Fruit fly (Drosophila melanogaster): ENCODE results near the gene CG11327.

Gene CG11327

DNA sequence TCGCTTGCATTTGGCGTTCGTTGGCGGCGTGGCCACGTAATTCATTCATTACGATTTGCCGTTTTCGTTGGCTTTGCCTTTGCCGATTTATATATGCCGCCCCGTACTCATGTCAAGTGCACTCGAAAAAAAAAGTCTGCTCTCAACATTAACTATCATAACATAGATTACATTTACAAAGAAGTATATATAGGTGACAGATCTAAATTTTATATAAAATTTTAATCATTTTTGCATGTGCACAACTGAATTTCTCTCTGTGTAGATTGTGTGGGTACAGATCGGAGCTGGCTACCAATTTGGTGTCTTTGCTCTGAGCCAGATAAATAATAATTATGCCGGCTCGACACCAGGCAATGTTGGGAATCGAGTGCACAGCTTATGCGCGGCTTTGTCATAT lies 11.9 kb upstream of the CG11327 start (continued):
- TF ChIP-seq CG8944 (GFP tag; optimal IDR thresholded peaks at IDR 0.05) (no peak), CG2129 (GFP tag; IDR thresholded peaks at IDR 0.05; ENCODE audit: partially characterized antibody) (no peak), rib (GFP tag; IDR thresholded peaks at IDR 0.05) (no peak), CG32772 (GFP tag; IDR thresholded peaks at IDR 0.05) (peak; percentile 27; the same call in 1 of the 2 replicates), ab (GFP tag; optimal IDR thresholded peaks at IDR 0.05) (no peak), CG9817 (tag; optimal IDR thresholded peaks at IDR 0.05) (peak; percentile 16), E2f2 (GFP tag; IDR thresholded peaks at IDR 0.05) (peak; percentile 29; the same call in 1 of the 2 replicates), salm (tag; optimal IDR thresholded peaks at IDR 0.05) (no peak), nerfin-2 (GFP tag; IDR thresholded peaks at IDR 0.05; ENCODE audit: partially characterized antibody) (no peak), zen (tag; optimal IDR thresholded peaks at IDR 0.05) (peak; percentile 68), CG2120 (GFP tag; optimal IDR thresholded peaks at IDR 0.05) (peak; percentile 47), hbn (GFP tag; IDR thresholded peaks at IDR 0.05; ENCODE audit: partially characterized antibody) (no peak), CG12942 (GFP tag; optimal IDR thresholded peaks at IDR 0.05) (peak; percentile 2), CG9727 (GFP tag; optimal IDR thresholded peaks at IDR 0.05) (peak; percentile 62), CG17361 (GFP tag; IDR thresholded peaks at IDR 0.05) (peak; percentile 39; the same call in 1 of the 3 replicates), mirr (GFP tag; optimal IDR thresholded peaks at IDR 0.05) (no peak), D (optimal IDR thresholded peaks at IDR 0.05) (no peak), D (GFP tag; optimal IDR thresholded peaks at IDR 0.05) (peak; percentile 30), Oaz (GFP tag; IDR thresholded peaks at IDR 0.05) (0 out of 2 replicates have a peak, but pooled peaks have one; percentile 32), pfk (GFP tag; optimal IDR thresholded peaks at IDR 0.05) (no peak), Oli (tag; optimal IDR thresholded peaks at IDR 0.05) (peak; percentile 53), Opbp (GFP tag; IDR thresholded peaks at IDR 0.05; ENCODE audit: partially characterized antibody) (no peak), CG17359 (tag; optimal IDR thresholded peaks at IDR 0.05) (peak; percentile 31), CG33557 (GFP tag; optimal IDR thresholded peaks at IDR 0.05) (no peak), ro (GFP tag; IDR thresholded peaks at IDR 0.05) (no peak), CHES-1-like (GFP tag; optimal IDR thresholded peaks at IDR 0.05) (no peak), gcm (GFP tag; optimal IDR thresholded peaks at IDR 0.05) (no peak), CG1603 (tag; optimal IDR thresholded peaks at IDR 0.05) (peak; percentile 70), tin (GFP tag; optimal IDR thresholded peaks at IDR 0.05) (peak; percentile 19), hb (GFP tag; IDR thresholded peaks at IDR 0.05; ENCODE audit: partially characterized antibody) (no peak), Trl (optimal IDR thresholded peaks at IDR 0.05) (no peak), Trl (GFP tag; optimal IDR thresholded peaks at IDR 0.05) (no peak), CG15601 (tag; optimal IDR thresholded peaks at IDR 0.05) (no peak), Ravus (GFP tag; IDR thresholded peaks at IDR 0.05) (no peak), Optix (GFP tag; IDR thresholded peaks at IDR 0.05) (no peak), CG8388 (GFP tag; optimal IDR thresholded peaks at IDR 0.05) (peak; percentile 29), tgo (GFP tag; IDR thresholded peaks at IDR 0.05) (peak; percentile 58), CG43689 (GFP tag; IDR thresholded peaks at IDR 0.05) (no peak), Lhr (GFP tag; optimal IDR thresholded peaks at IDR 0.05) (no peak), psq (GFP tag; optimal IDR thresholded peaks at IDR 0.05) (no peak), CG15073 (GFP tag; optimal IDR thresholded peaks at IDR 0.05) (no peak), CG12155 (GFP tag; optimal IDR thresholded peaks at IDR 0.05) (no peak), hth (optimal IDR thresholded peaks at IDR 0.05) (no peak), ssp (GFP tag; IDR thresholded peaks at IDR 0.05) (peak; percentile 32; the same call in 1 of the 2 replicates), CG32767 (GFP tag; IDR thresholded peaks at IDR 0.05) (peak; percentile 58), Pdp1 (GFP tag; optimal IDR thresholded peaks at IDR 0.05) (peak; percentile 13 to 39), cg (GFP tag; optimal IDR thresholded peaks at IDR 0.05) (no peak), Awh (GFP tag; IDR thresholded peaks at IDR 0.05) (no peak), CG11247 (GFP tag; IDR thresholded peaks at IDR 0.05) (0 out of 2 replicates have a peak, but pooled peaks have one; percentile 34), CG3838 (GFP tag; optimal IDR thresholded peaks at IDR 0.05) (no peak), Tbp (GFP tag; optimal IDR thresholded peaks at IDR 0.05) (no peak), chn (GFP tag; optimal IDR thresholded peaks at IDR 0.05) (peak; percentile 42)

All from whole organism, embryonic.